Fruit fly (Drosophila melanogaster) whole organism, embryonic: ENCODE results near the gene CG15296.
A peak's percentile ranks its signal among the peaks of the same experiment; 100 is the strongest.

Experiments used
- Adf1 ChIP-seq: fragments of 200-800 bp; sonication (Bioruptor generic); IDR thresholded peaks from 2 replicates; pipeline ENCODE4 v1.3.6; 2022; ENCODE audit warnings: missing biosample characterization, missing genetic modification characterization
- Aef1 ChIP-seq: fragments of 200-800 bp; sonication (Bioruptor generic); IDR thresholded peaks from 3 replicates; pipeline ENCODE4 v1.3.6; 2022; ENCODE audit warnings: missing biosample characterization, missing genetic modification characterization
- B-H1 ChIP-seq: fragments of 200-800 bp; sonication (Bioruptor generic); IDR thresholded peaks from 3 replicates; pipeline ENCODE4 v1.3.6; 2022; ENCODE audit warnings: missing biosample characterization, missing genetic modification characterization
- BtbVII ChIP-seq: fragments of 200-800 bp; sonication (Bioruptor generic); optimal IDR thresholded peaks from 3 replicates; lab custom pipeline; 2017; ENCODE audit warnings: missing biosample characterization, mild to moderate bottlenecking, missing genetic modification characterization
- CG10209 ChIP-seq: fragments of 200-800 bp; sonication (Bioruptor generic); optimal IDR thresholded peaks from 3 replicates; lab custom pipeline; 2017; ENCODE audit warnings: missing biosample characterization, mild to moderate bottlenecking, missing genetic modification characterization, missing genetic modification reagents
- CG12104 ChIP-seq: fragments of 200-800 bp; sonication (Bioruptor generic); optimal IDR thresholded peaks from 3 replicates; lab custom pipeline; 2016; ENCODE audit warnings: missing biosample characterization, missing genetic modification characterization
- CG15601 ChIP-seq: fragments of 200-800 bp; sonication (Bioruptor generic); optimal IDR thresholded peaks from 3 replicates; lab custom pipeline; 2019; ENCODE audit warnings: missing biosample characterization, mild to moderate bottlenecking, missing genetic modification characterization, moderate library complexity
- CG16779 ChIP-seq: fragments of 200-800 bp; sonication (Bioruptor generic); IDR thresholded peaks from 2 replicates; pipeline ENCODE4 v1.3.6; 2022; ENCODE audit warnings: missing biosample characterization, missing genetic modification characterization
- CG17385 ChIP-seq: fragments of 200-800 bp; sonication (Bioruptor generic); optimal IDR thresholded peaks from 3 replicates; lab custom pipeline; 2018; ENCODE audit warnings: missing biosample characterization, mild to moderate bottlenecking, missing genetic modification characterization
- CG18764 ChIP-seq: fragments of 200-800 bp; sonication (Bioruptor generic); optimal IDR thresholded peaks from 3 replicates; lab custom pipeline; 2016; ENCODE audit warnings: missing biosample characterization, missing genetic modification characterization
- CG2129 ChIP-seq: fragments of 200-800 bp; sonication (Bioruptor generic); IDR thresholded peaks from 2 replicates; pipeline ENCODE4 v1.3.6; 2022; ENCODE audit warnings: missing biosample characterization, missing genetic modification characterization; ENCODE audit not compliant: partially characterized antibody
- CG2875 ChIP-seq: fragments of 200-800 bp; sonication (Bioruptor generic); optimal IDR thresholded peaks from 2 replicates; lab custom pipeline; 2017; ENCODE audit warnings: missing biosample characterization, mild to moderate bottlenecking, missing genetic modification characterization, missing genetic modification reagents
- CG31388 ChIP-seq: fragments of 200-800 bp; sonication (Bioruptor generic); optimal IDR thresholded peaks from 2 replicates; lab custom pipeline; 2016; ENCODE audit warnings: missing biosample characterization, missing genetic modification characterization
- CG4282 ChIP-seq: fragments of 200-800 bp; sonication (Bioruptor generic); optimal IDR thresholded peaks from 2 replicates; lab custom pipeline; 2016; ENCODE audit warnings: missing biosample characterization, missing genetic modification characterization
- CG4360 ChIP-seq: fragments of 200-800 bp; sonication (Bioruptor generic); IDR thresholded peaks from 2 replicates; pipeline ENCODE4 v1.3.6; 2022; ENCODE audit warnings: missing biosample characterization, missing genetic modification characterization
- CG43689 ChIP-seq: fragments of 200-800 bp; sonication (Bioruptor generic); IDR thresholded peaks from 2 replicates; pipeline ENCODE4 v1.3.6; 2022; ENCODE audit warnings: missing biosample characterization, missing genetic modification characterization
- CG4617 ChIP-seq: fragments of 200-800 bp; sonication (Bioruptor generic); optimal IDR thresholded peaks from 3 replicates; lab custom pipeline; 2016; ENCODE audit warnings: missing biosample characterization, missing genetic modification characterization, borderline replicate concordance
- CG8290 ChIP-seq, 3 experiments: fragments of 200-800 bp; sonication (Bioruptor generic); optimal IDR thresholded peaks; 2 replicates each; lab custom pipeline; 2016 to 2019; ENCODE audit warnings: missing biosample characterization in 3 of 3, missing genetic modification characterization in 3 of 3, mild to moderate bottlenecking in 2 of 3, moderate library complexity in 1 of 3
- CG8388 ChIP-seq: fragments of 200-800 bp; sonication (Bioruptor generic); optimal IDR thresholded peaks from 2 replicates; lab custom pipeline; 2019; ENCODE audit warnings: missing biosample characterization, mild to moderate bottlenecking, missing genetic modification characterization, moderate library complexity
- CG8478 ChIP-seq: fragments of >200 bp; optimal IDR thresholded peaks from 2 replicates; lab custom pipeline; 2018
- CG8765 ChIP-seq: fragments of 200-800 bp; sonication (Bioruptor generic); IDR thresholded peaks from 2 replicates; pipeline ENCODE4 v1.3.6; 2022; ENCODE audit warnings: missing biosample characterization, missing genetic modification characterization
- CG8924 ChIP-seq: fragments of 200-800 bp; optimal IDR thresholded peaks from 3 replicates; lab custom pipeline; 2019; ENCODE audit warnings: missing biosample characterization, mild to moderate bottlenecking, missing genetic modification characterization, moderate library complexity
- CG9215 ChIP-seq: fragments of 200-800 bp; sonication (Bioruptor generic); IDR thresholded peaks from 2 replicates; pipeline ENCODE4 v1.3.6; 2022; ENCODE audit warnings: missing biosample characterization, missing genetic modification characterization
- CG9609 ChIP-seq: fragments of 200-800 bp; sonication (Bioruptor generic); optimal IDR thresholded peaks from 3 replicates; lab custom pipeline; 2016; ENCODE audit warnings: missing biosample characterization, missing genetic modification characterization
- Chrac-16 ChIP-seq: fragments of 200-800 bp; sonication (Bioruptor generic); optimal IDR thresholded peaks from 3 replicates; lab custom pipeline; 2016; ENCODE audit warnings: missing biosample characterization, missing genetic modification characterization
- CrebB ChIP-seq: fragments of 200-800 bp; sonication (Bioruptor generic); optimal IDR thresholded peaks from 3 replicates; lab custom pipeline; 2018; ENCODE audit warnings: missing biosample characterization, mild to moderate bottlenecking, missing genetic modification characterization
- Dip2 ChIP-seq: fragments of 200-800 bp; sonication (Bioruptor generic); IDR thresholded peaks from 2 replicates; pipeline ENCODE4 v1.3.6; 2022; ENCODE audit warnings: missing biosample characterization, missing genetic modification characterization
- Dp ChIP-seq: fragments of 200-800 bp; sonication (Bioruptor generic); optimal IDR thresholded peaks from 2 replicates; lab custom pipeline; 2018; ENCODE audit warnings: missing biosample characterization, mild to moderate bottlenecking, missing genetic modification characterization, moderate library complexity
- Elba2 ChIP-seq: fragments of 200-800 bp; sonication (Bioruptor generic); optimal IDR thresholded peaks from 3 replicates; lab custom pipeline; 2016; ENCODE audit warnings: missing biosample characterization, missing genetic modification characterization
- HmgD ChIP-seq: fragments of 200-800 bp; sonication (Bioruptor generic); optimal IDR thresholded peaks from 3 replicates; lab custom pipeline; 2016; ENCODE audit warnings: missing biosample characterization, missing genetic modification characterization
- Hmx ChIP-seq: fragments of 200-800 bp; sonication (Bioruptor generic); optimal IDR thresholded peaks from 2 replicates; lab custom pipeline; 2016; ENCODE audit warnings: missing biosample characterization, missing genetic modification characterization
- MTF-1 ChIP-seq: fragments of 200-800 bp; sonication (Bioruptor generic); optimal IDR thresholded peaks from 2 replicates; lab custom pipeline; 2018; ENCODE audit warnings: missing biosample characterization, mild to moderate bottlenecking, missing genetic modification characterization, borderline replicate concordance
- Rx ChIP-seq: fragments of 200-800 bp; sonication (Bioruptor generic); IDR thresholded peaks from 2 replicates; pipeline ENCODE4 v1.3.6; 2022; ENCODE audit warnings: missing biosample characterization, missing genetic modification characterization
- bigmax ChIP-seq: fragments of 200-800 bp; sonication (Bioruptor generic); optimal IDR thresholded peaks from 2 replicates; lab custom pipeline; 2018; ENCODE audit warnings: missing biosample characterization, mild to moderate bottlenecking, missing genetic modification characterization
- chif ChIP-seq, 2 experiments: fragments of 200-800 bp; sonication (Bioruptor generic); optimal IDR thresholded peaks; 3 replicates each; lab custom pipeline; 2016; ENCODE audit warnings: missing biosample characterization in 2 of 2, missing genetic modification characterization in 2 of 2
- crol ChIP-seq: fragments of 200-800 bp; sonication (Bioruptor generic); IDR thresholded peaks from 2 replicates; pipeline ENCODE4 v1.3.6; 2022; ENCODE audit warnings: missing biosample characterization, missing genetic modification characterization
- dmrt99B ChIP-seq: fragments of 200-800 bp; sonication (Bioruptor generic); optimal IDR thresholded peaks from 2 replicates; lab custom pipeline; 2018; ENCODE audit warnings: missing biosample characterization, mild to moderate bottlenecking, missing genetic modification characterization, moderate library complexity
- emc ChIP-seq: fragments of 200-800 bp; sonication (Bioruptor generic); optimal IDR thresholded peaks from 2 replicates; lab custom pipeline; 2016; ENCODE audit warnings: missing biosample characterization, missing genetic modification characterization
- eve ChIP-seq, 2 experiments: fragments of >200 bp; optimal IDR thresholded peaks; 2 replicates each; lab custom pipeline; 2017; ENCODE audit warnings: missing biosample characterization in 2 of 2, missing genetic modification characterization in 2 of 2
- fd3F ChIP-seq: fragments of 200-800 bp; sonication (Bioruptor generic); optimal IDR thresholded peaks from 2 replicates; lab custom pipeline; 2018; ENCODE audit warnings: missing biosample characterization, mild to moderate bottlenecking, missing genetic modification characterization, moderate library complexity
- fru ChIP-seq: fragments of >200 bp; optimal IDR thresholded peaks from 2 replicates; lab custom pipeline; 2017
- mirr ChIP-seq: fragments of 200-800 bp; sonication (Bioruptor generic); optimal IDR thresholded peaks from 3 replicates; lab custom pipeline; 2018; ENCODE audit warnings: missing biosample characterization, mild to moderate bottlenecking, missing genetic modification characterization
- pho ChIP-seq: fragments of 200-800 bp; sonication (Bioruptor generic); optimal IDR thresholded peaks from 2 replicates; lab custom pipeline; 2016; ENCODE audit warnings: missing biosample characterization, missing genetic modification characterization
- sens-2 ChIP-seq: fragments of 200-800 bp; sonication (Bioruptor generic); IDR thresholded peaks from 2 replicates; pipeline ENCODE4 v1.3.6; 2022; ENCODE audit warnings: missing biosample characterization, missing genetic modification characterization
- slou ChIP-seq: fragments of 200-800 bp; sonication (Bioruptor generic); optimal IDR thresholded peaks from 3 replicates; lab custom pipeline; 2016; ENCODE audit warnings: missing biosample characterization, missing genetic modification characterization
- so ChIP-seq: fragments of 200-800 bp; sonication (Bioruptor generic); IDR thresholded peaks from 3 replicates; pipeline ENCODE4 v1.3.6; 2022; ENCODE audit warnings: missing biosample characterization, missing genetic modification characterization
- sob ChIP-seq: fragments of 200-800 bp; sonication (Bioruptor generic); IDR thresholded peaks from 2 replicates; pipeline ENCODE4 v1.3.6; 2022; ENCODE audit warnings: missing biosample characterization, missing genetic modification characterization
- ssp ChIP-seq: fragments of 200-800 bp; sonication (Bioruptor generic); IDR thresholded peaks from 2 replicates; pipeline ENCODE4 v1.3.6; 2022; ENCODE audit warnings: missing biosample characterization, missing genetic modification characterization
- tll ChIP-seq, 2 experiments: fragments of 200-800 bp in 1 of 2; fragments of >200 bp in 1 of 2; sonication (Bioruptor generic) in 1 of 2; optimal IDR thresholded peaks; 2 replicates each; lab custom pipeline; 2017 to 2019; ENCODE audit warnings: missing biosample characterization in 2 of 2, missing genetic modification characterization in 2 of 2, mild to moderate bottlenecking in 1 of 2, moderate library complexity in 1 of 2
- vfl ChIP-seq: fragments of 200-800 bp; sonication (Bioruptor generic); optimal IDR thresholded peaks from 2 replicates; lab custom pipeline; 2016; ENCODE audit warnings: missing biosample characterization, missing genetic modification characterization
- wek ChIP-seq: fragments of 200-800 bp; sonication (Bioruptor generic); optimal IDR thresholded peaks from 3 replicates; lab custom pipeline; 2018; ENCODE audit warnings: missing biosample characterization, mild to moderate bottlenecking, missing genetic modification characterization, moderate library complexity

Gene CG15296

dm6 chrX:10573554-10573953, 7.2 kb upstream of the CG15296 start (continued):
- TF ChIP-seq CG16779 (GFP tag; lab: Robert Waterston, UW): no peak
- no peak for TF ChIP-seq MTF-1
- no peak for TF ChIP-seq bigmax
- no peak for TF ChIP-seq CG43689 (GFP tag; lab: Robert Waterston, UW)
- no peak for TF ChIP-seq crol (GFP tag; lab: Robert Waterston, UW)
- TF ChIP-seq pho (GFP tag; lab: Kevin White, UChicago): no peak
- no peak for TF ChIP-seq fru (lab: Kevin White, UChicago)
- TF ChIP-seq CG9215 (GFP tag; lab: Robert Waterston, UW): 0 out of 2 replicates have a peak, but pooled peaks have one; percentile 35
- no peak for TF ChIP-seq Dp
- TF ChIP-seq fd3F (GFP tag; lab: Kevin White, UChicago): peak; percentile 14
- no peak for TF ChIP-seq CG2129
- TF ChIP-seq ssp (GFP tag; lab: Robert Waterston, UW): 0 out of 2 replicates have a peak, but pooled peaks have one; percentile 22
- TF ChIP-seq Chrac-16 (GFP tag; lab: Kevin White, UChicago): no peak
- TF ChIP-seq CG8478 (lab: Kevin White, UChicago): no peak
- no peak for TF ChIP-seq CG8765 (GFP tag; lab: Robert Waterston, UW)
- 0 out of 3 replicates have a peak, but pooled peaks have one; percentile 17 for TF ChIP-seq so
- no peak for TF ChIP-seq CG2875 (GFP tag; lab: Kevin White, UChicago)
- no peak for TF ChIP-seq tll (GFP tag; optimal IDR thresholded peaks at IDR 0.05; lab: Kevin White, UChicago)
- no peak for TF ChIP-seq slou (GFP tag; lab: Kevin White, UChicago)
- peak; percentile 45 for TF ChIP-seq CG15601 (tag; lab: Kevin White, UChicago)
- no peak for TF ChIP-seq CG4360 (GFP tag; lab: Robert Waterston, UW)
- TF ChIP-seq emc: no peak
- TF ChIP-seq sens-2: no peak
- no peak for TF ChIP-seq chif (GFP tag; optimal IDR thresholded peaks at IDR 0.05; lab: Kevin White, UChicago)
- TF ChIP-seq Hmx (GFP tag; lab: Kevin White, UChicago): no peak
- peak; percentile 42; the same call in 1 of the 2 replicates for TF ChIP-seq sob (GFP tag; lab: Robert Waterston, UW)
- TF ChIP-seq wek: no peak
- peak; percentile 36; the same call in 1 of the 3 replicates for TF ChIP-seq Aef1 (GFP tag; lab: Robert Waterston, UW)
- TF ChIP-seq mirr (GFP tag; lab: Kevin White, UChicago): no peak
- TF ChIP-seq CG8924 (tag; lab: Kevin White, UChicago): peak; percentile 45
- no peak for TF ChIP-seq CG4282
- no peak for TF ChIP-seq CG12104 (GFP tag; lab: Kevin White, UChicago)
- no peak for TF ChIP-seq CG9609 (GFP tag; lab: Kevin White, UChicago)
- TF ChIP-seq eve (GFP tag; optimal IDR thresholded peaks at IDR 0.05; lab: Kevin White, UChicago): peak in 1 of 2 experiments; percentile 50
- TF ChIP-seq HmgD (GFP tag; lab: Kevin White, UChicago): no peak
- TF ChIP-seq CG10209: peak; percentile 43
- TF ChIP-seq dmrt99B: peak; percentile 73
- TF ChIP-seq CG31388 (GFP tag; lab: Kevin White, UChicago): no peak
- no peak for TF ChIP-seq CG8290 (GFP tag; optimal IDR thresholded peaks at IDR 0.05; lab: Kevin White, UChicago)
- no peak for TF ChIP-seq CG8290 (tag; optimal IDR thresholded peaks at IDR 0.05; lab: Kevin White, UChicago)
- no peak for TF ChIP-seq Elba2 (GFP tag; lab: Kevin White, UChicago)
- TF ChIP-seq Rx: 0 out of 2 replicates have a peak, but pooled peaks have one; percentile 4
- TF ChIP-seq vfl: no peak
- peak; percentile 54 for TF ChIP-seq CG17385 (GFP tag; lab: Kevin White, UChicago)
- TF ChIP-seq Dip2: no peak
- TF ChIP-seq CG18764 (GFP tag; lab: Kevin White, UChicago): peak; percentile 0
- TF ChIP-seq CG8388 (GFP tag; lab: Kevin White, UChicago): peak; percentile 40
- TF ChIP-seq CrebB (tag; lab: Kevin White, UChicago): no peak
- no peak for TF ChIP-seq CG4617 (GFP tag; lab: Kevin White, UChicago)
- no peak; the same call in 2 of the 3 replicates for TF ChIP-seq B-H1
- peak; percentile 27 for TF ChIP-seq BtbVII (GFP tag; lab: Kevin White, UChicago)
- no peak; the same call in 1 of the 2 replicates for TF ChIP-seq Adf1 (GFP tag; lab: Robert Waterston, UW)
